Fruit fly (Drosophila melanogaster) whole organism, embryonic: ENCODE results near the gene dah.
A peak's percentile ranks its signal among the peaks of the same experiment; 100 is the strongest.

ENCODE experiments used
- BEAF-32 ChIP-seq: fragments of 200-800 bp; sonication (Bioruptor generic); optimal IDR thresholded peaks from 3 replicates; lab custom pipeline; 2017; ENCODE audit warnings: missing biosample characterization, missing genetic modification characterization, mild to moderate bottlenecking, moderate library complexity, missing genetic modification reagents
- CG10274 ChIP-seq: fragments of 200-800 bp; sonication (Bioruptor generic); optimal IDR thresholded peaks from 3 replicates; lab custom pipeline; 2017; ENCODE audit warnings: missing biosample characterization, mild to moderate bottlenecking, missing genetic modification characterization
- CG11093 ChIP-seq: fragments of 200-800 bp; sonication (Bioruptor generic); IDR thresholded peaks from 3 replicates; pipeline ENCODE4 v1.3.6; 2022; ENCODE audit warnings: missing biosample characterization, missing genetic modification characterization
- CG11504 ChIP-seq: fragments of 200-800 bp; sonication (Bioruptor generic); optimal IDR thresholded peaks from 3 replicates; lab custom pipeline; 2019; ENCODE audit warnings: missing biosample characterization, mild to moderate bottlenecking, missing genetic modification characterization, moderate library complexity
- CG11695 ChIP-seq: fragments of 200-800 bp; sonication (Bioruptor generic); IDR thresholded peaks from 3 replicates; pipeline ENCODE4 v1.3.6; 2022; ENCODE audit warnings: missing biosample characterization, missing genetic modification characterization
- CG13296 ChIP-seq: fragments of 200-800 bp; sonication (Bioruptor generic); optimal IDR thresholded peaks from 3 replicates; lab custom pipeline; 2018; ENCODE audit warnings: missing biosample characterization, mild to moderate bottlenecking, missing genetic modification characterization
- CG13424 ChIP-seq: fragments of 200-800 bp; sonication (Bioruptor generic); optimal IDR thresholded peaks from 2 replicates; lab custom pipeline; 2019; ENCODE audit warnings: missing biosample characterization, mild to moderate bottlenecking, missing genetic modification characterization, moderate library complexity
- CG15479 ChIP-seq: fragments of 200-800 bp; sonication (Bioruptor generic); optimal IDR thresholded peaks from 3 replicates; lab custom pipeline; 2019; ENCODE audit warnings: missing biosample characterization, mild to moderate bottlenecking, missing genetic modification characterization, moderate library complexity
- CG15514 ChIP-seq: fragments of 200-800 bp; sonication (Bioruptor generic); optimal IDR thresholded peaks from 3 replicates; lab custom pipeline; 2017; ENCODE audit warnings: missing biosample characterization, missing genetic modification characterization, mild to moderate bottlenecking, moderate library complexity, missing genetic modification reagents
- CG18599 ChIP-seq: fragments of 200-800 bp; sonication (Bioruptor generic); optimal IDR thresholded peaks from 3 replicates; lab custom pipeline; 2017; ENCODE audit warnings: missing biosample characterization, missing genetic modification characterization, mild to moderate bottlenecking, moderate library complexity, missing genetic modification reagents
- CG34376 ChIP-seq: fragments of 200-800 bp; sonication (Bioruptor generic); optimal IDR thresholded peaks from 2 replicates; lab custom pipeline; 2018; ENCODE audit warnings: missing biosample characterization, mild to moderate bottlenecking, missing genetic modification characterization
- CG9932 ChIP-seq: fragments of 200-800 bp; sonication (Bioruptor generic); IDR thresholded peaks from 2 replicates; pipeline ENCODE4 v1.3.6; 2022; ENCODE audit warnings: missing biosample characterization, missing genetic modification characterization
- Ets65A ChIP-seq: fragments of 200-800 bp; sonication (Bioruptor generic); peaks from one replicate; lab custom pipeline; 2016; ENCODE audit warnings: missing biosample characterization, missing genetic modification characterization
- GATAe ChIP-seq: fragments of 200-800 bp; sonication (Bioruptor generic); conservative IDR thresholded peaks from 2 replicates; pipeline ENCODE4 v1.3.6; 2022; ENCODE audit warnings: missing biosample characterization, missing genetic modification characterization
- MBD-R2 ChIP-seq: fragments of 200-800 bp; sonication (Bioruptor generic); IDR thresholded peaks from 2 replicates; pipeline ENCODE4 v1.3.6; 2022; ENCODE audit warnings: missing biosample characterization, missing genetic modification characterization
- Pdp1 ChIP-seq, 2 experiments: fragments of 200-800 bp; sonication (Bioruptor generic); optimal IDR thresholded peaks; 3 replicates each; lab custom pipeline; 2016; ENCODE audit warnings: missing biosample characterization in 2 of 2, missing genetic modification characterization in 2 of 2, mild to moderate bottlenecking in 1 of 2, moderate library complexity in 1 of 2
- Scr ChIP-seq: fragments of 200-800 bp; sonication (Bioruptor generic); IDR thresholded peaks from 2 replicates; pipeline ENCODE4 v1.3.6; 2022; ENCODE audit warnings: missing biosample characterization, missing genetic modification characterization; ENCODE audit not compliant: partially characterized antibody
- Sry-δ ChIP-seq: fragments of 200-800 bp; sonication (Bioruptor generic); optimal IDR thresholded peaks from 2 replicates; lab custom pipeline; 2016; ENCODE audit warnings: missing biosample characterization, missing genetic modification characterization
- amos ChIP-seq: fragments of 200-800 bp; sonication (Bioruptor generic); IDR thresholded peaks from 2 replicates; pipeline ENCODE4 v1.3.6; 2022; ENCODE audit warnings: missing biosample characterization, missing genetic modification characterization; ENCODE audit not compliant: partially characterized antibody
- az2 ChIP-seq: fragments of 200-800 bp; sonication (Bioruptor generic); optimal IDR thresholded peaks from 3 replicates; lab custom pipeline; 2016; ENCODE audit warnings: missing biosample characterization, missing genetic modification characterization
- bbx ChIP-seq: fragments of 200-800 bp; sonication (Bioruptor generic); IDR thresholded peaks from 2 replicates; pipeline ENCODE4 v1.3.6; 2022; ENCODE audit warnings: missing biosample characterization, missing genetic modification characterization; ENCODE audit not compliant: partially characterized antibody
- crol ChIP-seq: fragments of 200-800 bp; sonication (Bioruptor generic); IDR thresholded peaks from 2 replicates; pipeline ENCODE4 v1.3.6; 2022; ENCODE audit warnings: missing biosample characterization, missing genetic modification characterization
- esg ChIP-seq: fragments of 200-800 bp; sonication (Bioruptor generic); conservative IDR thresholded peaks from 2 replicates; pipeline ENCODE4 v1.3.6; 2022; ENCODE audit warnings: missing biosample characterization, missing genetic modification characterization
- exex ChIP-seq: fragments of 200-800 bp; sonication (Bioruptor generic); optimal IDR thresholded peaks from 4 replicates; lab custom pipeline; 2018; ENCODE audit warnings: missing biosample characterization, mild to moderate bottlenecking, missing genetic modification characterization, moderate library complexity
- fru ChIP-seq: fragments of >200 bp; optimal IDR thresholded peaks from 2 replicates; lab custom pipeline; 2017
- grau ChIP-seq: fragments of 200-800 bp; optimal IDR thresholded peaks from 3 replicates; lab custom pipeline; 2019; ENCODE audit warnings: missing biosample characterization, mild to moderate bottlenecking, missing genetic modification characterization, moderate library complexity
- knrl ChIP-seq: fragments of 200-800 bp; sonication (Bioruptor generic); IDR thresholded peaks from 3 replicates; pipeline ENCODE4 v1.3.6; 2022; ENCODE audit warnings: missing biosample characterization, missing genetic modification characterization; ENCODE audit not compliant: partially characterized antibody
- mirr ChIP-seq: fragments of 200-800 bp; sonication (Bioruptor generic); optimal IDR thresholded peaks from 3 replicates; lab custom pipeline; 2018; ENCODE audit warnings: missing biosample characterization, mild to moderate bottlenecking, missing genetic modification characterization
- mld ChIP-seq: fragments of 200-800 bp; sonication (Bioruptor generic); IDR thresholded peaks from 3 replicates; pipeline ENCODE4 v1.3.6; 2022; ENCODE audit warnings: missing biosample characterization, missing genetic modification characterization; ENCODE audit not compliant: partially characterized antibody
- pfk ChIP-seq: fragments of 200-800 bp; sonication (Bioruptor generic); optimal IDR thresholded peaks from 2 replicates; lab custom pipeline; 2018; ENCODE audit warnings: missing biosample characterization, mild to moderate bottlenecking, missing genetic modification characterization, moderate library complexity
- row ChIP-seq: fragments of 200-800 bp; sonication (Bioruptor generic); IDR thresholded peaks from 3 replicates; pipeline ENCODE4 v1.3.6; 2022; ENCODE audit warnings: missing biosample characterization, missing genetic modification characterization
- sens ChIP-seq: fragments of 200-800 bp; sonication (Bioruptor generic); peaks from one replicate; lab custom pipeline; 2016; ENCODE audit warnings: missing biosample characterization, missing genetic modification characterization
- sug ChIP-seq: fragments of 200-800 bp; optimal IDR thresholded peaks from 2 replicates; lab custom pipeline; 2019; ENCODE audit warnings: missing biosample characterization, mild to moderate bottlenecking, missing genetic modification characterization, moderate library complexity

dah gene

dm6 chrX:15334999-15335398, 6.9 kb downstream of the dah start:
- TF ChIP-seq mld (GFP tag; lab: Robert Waterston, UW) (no peak), MBD-R2 (0 out of 2 replicates have a peak, but pooled peaks have one; percentile 8), crol (GFP tag; lab: Robert Waterston, UW) (0 out of 2 replicates have a peak, but pooled peaks have one; percentile 22), CG15479 (GFP tag; lab: Kevin White, UChicago) (no peak), Ets65A (peak; percentile 12), CG9932 (GFP tag; lab: Robert Waterston, UW) (no peak)

dm6 chrX:15335845-15336453, 7.8 kb downstream of the dah start:
- TF ChIP-seq CG11093 (no peak), grau (tag; lab: Kevin White, UChicago) (peak; percentile 16), CG11695 (GFP tag; lab: Robert Waterston, UW) (peak; percentile 67; the same call in 2 of the 3 replicates), CG18599 (peak; percentile 10), CG34376 (GFP tag; lab: Kevin White, UChicago) (peak; percentile 39), Pdp1 (GFP tag; optimal IDR thresholded peaks at IDR 0.05; lab: Kevin White, UChicago) (peak in 1 of 2 experiments; percentile 36), row (GFP tag; lab: Robert Waterston, UW) (0 out of 3 replicates have a peak, but pooled peaks have one; percentile 19), CG10274 (GFP tag; lab: Kevin White, UChicago) (peak; percentile 12), GATAe (GFP tag; lab: Robert Waterston, UW) (0 out of 2 replicates have a peak, but pooled peaks have one; percentile 12), sug (tag; lab: Kevin White, UChicago) (peak; percentile 44), CG13424 (tag; lab: Kevin White, UChicago) (no peak), pfk (GFP tag; lab: Kevin White, UChicago) (no peak), exex (tag; lab: Kevin White, UChicago) (peak; percentile 73), CG15514 (GFP tag; lab: Kevin White, UChicago) (peak; percentile 20), crol (GFP tag; lab: Robert Waterston, UW) (0 out of 2 replicates have a peak, but pooled peaks have one; percentile 14), fru (lab: Kevin White, UChicago) (no peak), CG13296 (GFP tag; lab: Kevin White, UChicago) (peak; percentile 25), sens (GFP tag; lab: Kevin White, UChicago) (peak; percentile 52), mirr (GFP tag; lab: Kevin White, UChicago) (peak; percentile 5)

dm6 chrX:15342017-15342416, 13.9 kb downstream of the dah start, which contains the start of gene CG9123:
TSS of gene CG9123 (minus strand) at chrX:15342117.
- peak; percentile 14; the same call in 1 of the 2 replicates for TF ChIP-seq Scr (GFP tag; lab: Robert Waterston, UW)
- TF ChIP-seq esg (GFP tag; lab: Robert Waterston, UW): no peak
- peak; percentile 31 for TF ChIP-seq BEAF-32 (GFP tag; lab: Kevin White, UChicago)
- TF ChIP-seq bbx (GFP tag; lab: Robert Waterston, UW): 0 out of 2 replicates have a peak, but pooled peaks have one; percentile 8
- TF ChIP-seq amos (GFP tag; lab: Robert Waterston, UW): 0 out of 2 replicates have a peak, but pooled peaks have one; percentile 18
- TF ChIP-seq CG11504 (tag; lab: Kevin White, UChicago): no peak
- no peak for TF ChIP-seq knrl
- TF ChIP-seq Sry-δ (GFP tag; lab: Kevin White, UChicago): peak; percentile 16
- no peak for TF ChIP-seq az2 (GFP tag; lab: Kevin White, UChicago)
